Fruit fly (Drosophila melanogaster): Measurements from ENCODE around the gene CG1146.

Gene CG1146

dm6 chr3L:2468509-2468908 is 20.1 kb upstream of the CG1146 start (continued):
- TF ChIP-seq cg (GFP tag; optimal IDR thresholded peaks at IDR 0.05) (peak; percentile 2), bbx (GFP tag; IDR thresholded peaks at IDR 0.05; ENCODE audit: partially characterized antibody) (no peak), CG14050 (GFP tag; IDR thresholded peaks at IDR 0.05) (no peak), ato (GFP tag; IDR thresholded peaks at IDR 0.05; ENCODE audit: partially characterized antibody) (no peak), crc (GFP tag; optimal IDR thresholded peaks at IDR 0.05) (no peak), MTF-1 (GFP tag; optimal IDR thresholded peaks at IDR 0.05; ENCODE audit: borderline replicate concordance) (peak; percentile 20), CG5245 (GFP tag; optimal IDR thresholded peaks at IDR 0.05) (no peak), CG13287 (GFP tag; IDR thresholded peaks at IDR 0.05; ENCODE audit: partially characterized antibody) (no peak), wek (GFP tag; optimal IDR thresholded peaks at IDR 0.05) (no peak), CG12236 (GFP tag; optimal IDR thresholded peaks at IDR 0.05) (no peak), Ssrp (tag; optimal IDR thresholded peaks at IDR 0.05) (no peak), CG17612 (GFP tag; IDR thresholded peaks at IDR 0.05) (no peak), vvl (GFP tag; IDR thresholded peaks at IDR 0.05) (no peak), CG10979 (tag; optimal IDR thresholded peaks at IDR 0.05) (peak; percentile 22), CG2116 (GFP tag; optimal IDR thresholded peaks at IDR 0.05) (no peak), gsb (GFP tag; IDR thresholded peaks at IDR 0.05) (no peak), gt (GFP tag; IDR thresholded peaks at IDR 0.05) (no peak), zen2 (GFP tag; IDR thresholded peaks at IDR 0.05; ENCODE audit: partially characterized antibody) (no peak), CG10209 (GFP tag; optimal IDR thresholded peaks at IDR 0.05) (peak; percentile 6), seq (GFP tag; IDR thresholded peaks at IDR 0.05) (no peak), ci (GFP tag; IDR thresholded peaks at IDR 0.05) (no peak), pfk (GFP tag; optimal IDR thresholded peaks at IDR 0.05) (no peak), H15 (GFP tag; IDR thresholded peaks at IDR 0.05) (no peak), CG16779 (GFP tag; IDR thresholded peaks at IDR 0.05) (no peak), CG1603 (tag; optimal IDR thresholded peaks at IDR 0.05) (peak; percentile 52), CG17361 (GFP tag; IDR thresholded peaks at IDR 0.05) (no peak), CG10321 (GFP tag; IDR thresholded peaks at IDR 0.05) (no peak), fru (optimal IDR thresholded peaks at IDR 0.05) (no peak), lab (GFP tag; optimal IDR thresholded peaks at IDR 0.05) (no peak), Eip74EF (GFP tag; optimal IDR thresholded peaks at IDR 0.05) (no peak), CG15696 (tag; optimal IDR thresholded peaks at IDR 0.05) (peak; percentile 79), chinmo (GFP tag; IDR thresholded peaks at IDR 0.05; ENCODE audit: partially characterized antibody) (no peak), vfl (GFP tag; optimal IDR thresholded peaks at IDR 0.05) (no peak), Stat92E (GFP tag; optimal IDR thresholded peaks at IDR 0.05) (peak in 1 of 3 experiments; percentile 63), Atf6 (GFP tag; IDR thresholded peaks at IDR 0.05) (no peak), Ravus (GFP tag; IDR thresholded peaks at IDR 0.05) (no peak), CG3163 (GFP tag; optimal IDR thresholded peaks at IDR 0.05) (no peak), MBD-R2 (GFP tag; IDR thresholded peaks at IDR 0.05) (no peak), CG31365 (tag; optimal IDR thresholded peaks at IDR 0.05) (no peak), Lhr (GFP tag; optimal IDR thresholded peaks at IDR 0.05) (no peak), CG4820 (GFP tag; optimal IDR thresholded peaks at IDR 0.05) (no peak), ind (GFP tag; optimal IDR thresholded peaks at IDR 0.05) (no peak), CG12299 (tag; optimal IDR thresholded peaks at IDR 0.05) (no peak), CG9437 (GFP tag; optimal IDR thresholded peaks at IDR 0.05) (no peak), CG18764 (GFP tag; optimal IDR thresholded peaks at IDR 0.05) (no peak), fd3F (GFP tag; optimal IDR thresholded peaks at IDR 0.05) (no peak), usp (GFP tag; optimal IDR thresholded peaks at IDR 0.05) (no peak), Poxn (GFP tag; IDR thresholded peaks at IDR 0.05) (no peak), kni (GFP tag; optimal IDR thresholded peaks at IDR 0.05) (peak; percentile 65), ro (GFP tag; IDR thresholded peaks at IDR 0.05) (no peak), MESR4 (GFP tag; optimal IDR thresholded peaks at IDR 0.05) (no peak)
